Fruit fly (Drosophila melanogaster) whole organism, adult: ENCODE results near the gene CG3081.
A peak's percentile ranks its signal among the peaks of the same experiment; 100 is the strongest.

Experiments
- CG11617 ChIP-seq: fragments of 200-800 bp; sonication (Bioruptor generic); optimal IDR thresholded peaks from 2 replicates; lab custom pipeline; 2017; ENCODE audit warnings: mild to moderate bottlenecking, missing biosample characterization, missing genetic modification reagents, missing genetic modification characterization
- CG12768 ChIP-seq: fragments of 200-800 bp; sonication (Bioruptor generic); optimal IDR thresholded peaks from 2 replicates; lab custom pipeline; 2017; ENCODE audit warnings: missing biosample characterization, missing genetic modification characterization, mild to moderate bottlenecking, moderate library complexity, missing genetic modification reagents
- CG14711 ChIP-seq: fragments of 200-800 bp; sonication (Bioruptor generic); optimal IDR thresholded peaks from 2 replicates; lab custom pipeline; 2018; ENCODE audit warnings: missing biosample characterization, mild to moderate bottlenecking, missing genetic modification characterization, moderate library complexity
- CG1620 ChIP-seq: fragments of 200-800 bp; sonication (Bioruptor generic); optimal IDR thresholded peaks from 2 replicates; lab custom pipeline; 2016; ENCODE audit warnings: missing biosample characterization, missing genetic modification characterization
- CG33017 ChIP-seq: fragments of 200-800 bp; sonication (Bioruptor generic); optimal IDR thresholded peaks from 2 replicates; lab custom pipeline; 2018; ENCODE audit warnings: missing biosample characterization, mild to moderate bottlenecking, missing genetic modification characterization, moderate library complexity
- CG5204 ChIP-seq: fragments of 200-800 bp; sonication (Bioruptor generic); optimal IDR thresholded peaks from 2 replicates; lab custom pipeline; 2016; ENCODE audit warnings: missing biosample characterization, missing genetic modification characterization
- CG7045 ChIP-seq: fragments of 200-800 bp; sonication (Bioruptor generic); optimal IDR thresholded peaks from 2 replicates; lab custom pipeline; 2017; ENCODE audit warnings: missing biosample characterization, mild to moderate bottlenecking, missing genetic modification characterization
- CG7101 ChIP-seq: fragments of 200-800 bp; sonication (Bioruptor generic); optimal IDR thresholded peaks from 2 replicates; lab custom pipeline; 2018; ENCODE audit warnings: missing biosample characterization, mild to moderate bottlenecking, missing genetic modification characterization, moderate library complexity
- Clk ChIP-seq: fragments of 200-800 bp; sonication (Bioruptor generic); optimal IDR thresholded peaks from 2 replicates; lab custom pipeline; 2017; ENCODE audit warnings: missing biosample characterization, missing genetic modification characterization
- Crg-1 ChIP-seq: fragments of 200-800 bp; sonication (Bioruptor generic); optimal IDR thresholded peaks from 2 replicates; lab custom pipeline; 2016; ENCODE audit warnings: missing biosample characterization, missing genetic modification characterization
- Hr96 ChIP-seq: fragments of 200-800 bp; sonication (Bioruptor generic); optimal IDR thresholded peaks from 2 replicates; lab custom pipeline; 2016; ENCODE audit warnings: missing biosample characterization, missing genetic modification characterization
- Mnt ChIP-seq: fragments of 200-800 bp; sonication (Bioruptor generic); optimal IDR thresholded peaks from 2 replicates; lab custom pipeline; 2016; ENCODE audit warnings: missing biosample characterization, mild to moderate bottlenecking, missing genetic modification characterization
- bab1 ChIP-seq: fragments of 200-800 bp; sonication (Bioruptor generic); optimal IDR thresholded peaks from 3 replicates; lab custom pipeline; 2019; ENCODE audit warnings: missing biosample characterization, mild to moderate bottlenecking, missing genetic modification characterization, moderate library complexity
- cic ChIP-seq: fragments of 200-800 bp; sonication (Bioruptor generic); optimal IDR thresholded peaks from 2 replicates; lab custom pipeline; 2017; ENCODE audit warnings: missing biosample characterization, mild to moderate bottlenecking, missing genetic modification characterization, moderate library complexity
- cnc ChIP-seq, 2 experiments: fragments of >200 bp; optimal IDR thresholded peaks; 2 replicates each; lab custom pipeline; 2017
- kay ChIP-seq: fragments of 200-800 bp; sonication (Bioruptor generic); peaks from one replicate; lab custom pipeline; 2016; ENCODE audit warnings: missing biosample characterization, missing genetic modification characterization, borderline replicate concordance
- ovo ChIP-seq: fragments of 200-800 bp; sonication (Bioruptor generic); optimal IDR thresholded peaks from 2 replicates; lab custom pipeline; 2016; ENCODE audit warnings: missing biosample characterization, missing genetic modification characterization
- pad ChIP-seq: fragments of 200-800 bp; sonication (Bioruptor generic); optimal IDR thresholded peaks from 3 replicates; lab custom pipeline; 2017; ENCODE audit warnings: missing biosample characterization, missing genetic modification characterization, mild to moderate bottlenecking, moderate library complexity, missing genetic modification reagents
- tj ChIP-seq: fragments of 200-800 bp; sonication (Bioruptor generic); optimal IDR thresholded peaks from 3 replicates; lab custom pipeline; 2017; ENCODE audit warnings: missing biosample characterization, mild to moderate bottlenecking, missing genetic modification characterization, moderate library complexity
- toe ChIP-seq: fragments of 200-800 bp; sonication (Bioruptor generic); optimal IDR thresholded peaks from 2 replicates; lab custom pipeline; 2016; ENCODE audit warnings: missing biosample characterization, missing genetic modification characterization

Gene CG3081

dm6 chrX:4686150-4686549, 42.4 kb upstream of the CG3081 start:
- TF ChIP-seq CG12768 (GFP tag; lab: Kevin White, UChicago) (peak; percentile 57), CG7101 (tag; lab: Kevin White, UChicago) (peak; percentile 40), Mnt (GFP tag; lab: Kevin White, UChicago) (peak; percentile 61), cic (peak; percentile 61), Hr96 (GFP tag; lab: Kevin White, UChicago) (no peak), bab1 (GFP tag; lab: Kevin White, UChicago) (peak; percentile 14), CG11617 (peak; percentile 69), pad (GFP tag; lab: Kevin White, UChicago) (peak; percentile 63), kay (peak; percentile 87), Crg-1 (GFP tag; lab: Kevin White, UChicago) (no peak), CG7045 (GFP tag; lab: Kevin White, UChicago) (peak; percentile 43), CG5204 (GFP tag; lab: Kevin White, UChicago) (no peak), tj (peak; percentile 86)

dm6 chrX:4684444-4684924, 40.7 kb upstream of the CG3081 start:
- TF ChIP-seq bab1 (GFP tag; lab: Kevin White, UChicago) (peak; percentile 93), CG7101 (tag; lab: Kevin White, UChicago) (peak; percentile 89), CG33017 (tag; lab: Kevin White, UChicago) (peak; percentile 75), cic (peak; percentile 75), tj (peak; percentile 79), cnc (optimal IDR thresholded peaks at IDR 0.05; lab: Kevin White, UChicago) (no peak), CG1620 (GFP tag; lab: Kevin White, UChicago) (peak; percentile 95), ovo (peak; percentile 67), CG7045 (GFP tag; lab: Kevin White, UChicago) (peak; percentile 76), toe (peak; percentile 80), CG14711 (tag; lab: Kevin White, UChicago) (peak; percentile 96), Hr96 (GFP tag; lab: Kevin White, UChicago) (peak; percentile 93), Clk (peak; percentile 55), CG11617 (peak; percentile 88), CG5204 (GFP tag; lab: Kevin White, UChicago) (peak; percentile 75), CG12768 (GFP tag; lab: Kevin White, UChicago) (peak; percentile 73), Mnt (GFP tag; lab: Kevin White, UChicago) (peak; percentile 86), pad (GFP tag; lab: Kevin White, UChicago) (peak; percentile 84), Crg-1 (GFP tag; lab: Kevin White, UChicago) (peak; percentile 77), kay (peak; percentile 99)

- TF ChIP-seq cnc (optimal IDR thresholded peaks at IDR 0.05; lab: Kevin White, UChicago) (no peak), toe (peak; percentile 16), CG5204 (GFP tag; lab: Kevin White, UChicago) (peak; percentile 45), CG14711 (tag; lab: Kevin White, UChicago) (peak; percentile 24), Crg-1 (GFP tag; lab: Kevin White, UChicago) (peak; percentile 35), CG11617 (peak; percentile 39), CG1620 (GFP tag; lab: Kevin White, UChicago) (peak; percentile 10), cic (no peak), kay (peak; percentile 61), CG7101 (tag; lab: Kevin White, UChicago) (peak; percentile 38), CG7045 (GFP tag; lab: Kevin White, UChicago) (peak; percentile 10), tj (no peak), CG33017 (tag; lab: Kevin White, UChicago) (peak; percentile 52), Mnt (GFP tag; lab: Kevin White, UChicago) (no peak), ovo (no peak), bab1 (GFP tag; lab: Kevin White, UChicago) (no peak), Hr96 (GFP tag; lab: Kevin White, UChicago) (peak; percentile 10), Clk (no peak)
These were observed 36.1 kb upstream of the CG3081 start for dm6 chrX:4679813-4680381.

dm6 chrX:4678913-4679812, 35.4 kb upstream of the CG3081 start, which contains the start of gene fzr:
Gene fzr, minus strand, starts transcription at chrX:4679537.
- TF ChIP-seq ovo (peak; percentile 93), Clk (no peak), pad (GFP tag; lab: Kevin White, UChicago) (peak; percentile 98), tj (peak; percentile 10), bab1 (GFP tag; lab: Kevin White, UChicago) (peak; percentile 15), cnc (optimal IDR thresholded peaks at IDR 0.05; lab: Kevin White, UChicago) (no peak)

dm6 chrX:4678146-4678912, 34.5 kb upstream of the CG3081 start:
- TF ChIP-seq CG12768 (GFP tag; lab: Kevin White, UChicago) (no peak), cic (no peak), Mnt (GFP tag; lab: Kevin White, UChicago) (peak; percentile 11), CG33017 (tag; lab: Kevin White, UChicago) (no peak), CG7101 (tag; lab: Kevin White, UChicago) (no peak), Crg-1 (GFP tag; lab: Kevin White, UChicago) (no peak), CG11617 (no peak)
